Worm (Caenorhabditis elegans) whole organism, midembryonic: ENCODE measurements around the gene frm-5.1.
"Not testable (repeated sequence)": the region's sequence is repeated elsewhere in the genome, so short reads cannot be mapped to it uniquely, and the experiment has no call there.

Experiments
- T22C8.4 ChIP-seq: fragments of 200-800 bp; sonication (Bioruptor generic); IDR thresholded peaks from 2 replicates; pipeline ENCODE4 v1.3.6; 2022; ENCODE audit warnings: missing genetic modification characterization, missing compliant biosample characterization
- cog-1 ChIP-seq: sonication (generic microtip); optimal IDR thresholded peaks from 2 replicates; lab custom pipeline; 2016; ENCODE audit warnings: missing genetic modification characterization, missing compliant biosample characterization
- flt-1 ChIP-seq: fragments of 200-800 bp; sonication (Bioruptor generic); IDR thresholded peaks from 2 replicates; pipeline ENCODE4 v1.3.6; 2022; ENCODE audit warnings: missing genetic modification characterization, missing compliant biosample characterization
- klf-2 ChIP-seq: fragments of 200-800 bp; sonication (Bioruptor generic); conservative IDR thresholded peaks from 2 replicates; pipeline ENCODE4 v1.3.6; 2022; ENCODE audit warnings: missing genetic modification reagents, missing genetic modification characterization, missing compliant biosample characterization
- med-1 ChIP-seq: sonication (generic microtip); optimal IDR thresholded peaks from 2 replicates; lab custom pipeline; 2017; ENCODE audit warnings: missing genetic modification characterization, mild to moderate bottlenecking, missing compliant biosample characterization, antibody characterized with exemption, missing genetic modification reagents; ENCODE audit not compliant: insufficient read depth
- ref-1 ChIP-seq: fragments of 200-800 bp; sonication (Bioruptor generic); conservative IDR thresholded peaks from 2 replicates; pipeline ENCODE4 v1.3.6; 2022; ENCODE audit warnings: missing genetic modification reagents, missing genetic modification characterization, missing compliant biosample characterization
- tab-1 ChIP-seq: fragments of 200-800 bp; sonication (Bioruptor generic); IDR thresholded peaks from 2 replicates; pipeline ENCODE4 v1.3.6; 2022; ENCODE audit warnings: missing genetic modification characterization, missing compliant biosample characterization
- ztf-23 ChIP-seq: fragments of 200-800 bp; sonication (Bioruptor generic); IDR thresholded peaks from 2 replicates; pipeline ENCODE4 v1.3.6; 2022; ENCODE audit warnings: missing genetic modification reagents, missing genetic modification characterization, missing compliant biosample characterization
- ztf-29 ChIP-seq: fragments of 200-800 bp; sonication (Bioruptor generic); IDR thresholded peaks from 2 replicates; pipeline ENCODE4 v1.3.6; 2022; ENCODE audit warnings: missing genetic modification reagents, missing genetic modification characterization, missing compliant biosample characterization

frm-5.1 gene

ce11 chrIV:77421-77820 is 28.7 kb upstream of the frm-5.1 start:
- TF ChIP-seq ztf-23 (GFP tag; lab: Robert Waterston, UW): no peak
- TF ChIP-seq cog-1: no peak
- no peak for TF ChIP-seq tab-1 (GFP tag; lab: Robert Waterston, UW)
- no peak for TF ChIP-seq T22C8.4
- no peak for TF ChIP-seq ztf-29 (GFP tag; lab: Robert Waterston, UW)
- no peak for TF ChIP-seq med-1 (GFP tag; lab: Kevin White, UChicago)
- no peak for TF ChIP-seq flt-1 (GFP tag; lab: Robert Waterston, UW)
- TF ChIP-seq klf-2 (GFP tag; lab: Robert Waterston, UW): no peak
- no peak for TF ChIP-seq ref-1 (GFP tag; lab: Robert Waterston, UW)

ce11 chrIV:76070-76469 is 27.4 kb upstream of the frm-5.1 start, which contains the start of gene T05C7.8:
Gene T05C7.8 (plus strand): TSS chrIV:76370.
- TF ChIP-seq tab-1 (GFP tag; lab: Robert Waterston, UW): no peak

ce11 chrIV:73175-73574 is 24.5 kb upstream of the frm-5.1 start:
- TF ChIP-seq med-1 (GFP tag; lab: Kevin White, UChicago): no peak
- TF ChIP-seq ztf-23 (GFP tag; lab: Robert Waterston, UW): no peak
- TF ChIP-seq klf-2 (GFP tag; lab: Robert Waterston, UW): no peak
- no peak for TF ChIP-seq tab-1 (GFP tag; lab: Robert Waterston, UW)
- no peak for TF ChIP-seq ref-1 (GFP tag; lab: Robert Waterston, UW)
- no peak for TF ChIP-seq cog-1
- TF ChIP-seq flt-1 (GFP tag; lab: Robert Waterston, UW): no peak
- no peak for TF ChIP-seq T22C8.4
- TF ChIP-seq ztf-29 (GFP tag; lab: Robert Waterston, UW): no peak

ce11 chrIV:71266-71665 is 22.6 kb upstream of the frm-5.1 start:
- TF ChIP-seq ref-1 (GFP tag; lab: Robert Waterston, UW) (no peak), klf-2 (GFP tag; lab: Robert Waterston, UW) (no peak)

- not testable (repeated sequence) for TF ChIP-seq T22C8.4; flt-1 (GFP tag; lab: Robert Waterston, UW); ztf-29 (GFP tag; lab: Robert Waterston, UW)
Measured at ce11 chrIV:61448-61847, 12.8 kb upstream of the frm-5.1 start, which contains the start of gene T05C7.7. Gene T05C7.7 (plus strand): TSS chrIV:61748.

ce11 chrIV:58818-59217 is 10.1 kb upstream of the frm-5.1 start, which contains the start of gene T05C7.5:
Gene T05C7.5 (minus strand): TSS chrIV:58918.
- TF ChIP-seq med-1 (GFP tag; lab: Kevin White, UChicago) (no peak), cog-1 (no peak), klf-2 (GFP tag; lab: Robert Waterston, UW) (no peak), T22C8.4 (no peak), ztf-29 (GFP tag; lab: Robert Waterston, UW) (no peak), flt-1 (GFP tag; lab: Robert Waterston, UW) (no peak)

- TF ChIP-seq med-1 (GFP tag; lab: Kevin White, UChicago): no peak
- TF ChIP-seq tab-1 (GFP tag; lab: Robert Waterston, UW): no peak
- TF ChIP-seq cog-1: no peak
- no peak for TF ChIP-seq klf-2 (GFP tag; lab: Robert Waterston, UW)
- no peak for TF ChIP-seq flt-1 (GFP tag; lab: Robert Waterston, UW)
- no peak for TF ChIP-seq ztf-23 (GFP tag; lab: Robert Waterston, UW)
- TF ChIP-seq T22C8.4: no peak
- no peak for TF ChIP-seq ref-1 (GFP tag; lab: Robert Waterston, UW)
- TF ChIP-seq ztf-29 (GFP tag; lab: Robert Waterston, UW): no peak
Measured at ce11 chrIV:53539-53938, 4.9 kb upstream of the frm-5.1 start, which contains the start of gene T05C7.4. Gene T05C7.4 (minus strand): TSS chrIV:53639.

- TF ChIP-seq flt-1 (GFP tag; lab: Robert Waterston, UW) (0 out of 2 replicates have a peak, but pooled peaks have one; percentile 23), T22C8.4 (no peak), ref-1 (GFP tag; lab: Robert Waterston, UW) (no peak)
Measured at ce11 chrIV:51219-51618, 2.5 kb upstream of the frm-5.1 start.

ce11 chrIV:17273-17672 is 31.4 kb downstream of the frm-5.1 start:
- 0 out of 2 replicates have a peak, but pooled peaks have one; percentile 16 for TF ChIP-seq tab-1 (GFP tag; lab: Robert Waterston, UW)

ce11 chrIV:341-740 is 48.3 kb downstream of the frm-5.1 start, which contains the start of gene frm-5.2:
Gene frm-5.2 (plus strand): TSS chrIV:641.
- not testable (repeated sequence) for TF ChIP-seq ref-1 (GFP tag; lab: Robert Waterston, UW); ztf-29 (GFP tag; lab: Robert Waterston, UW); T22C8.4
